Fruit fly (Drosophila melanogaster) whole organism, embryonic: ENCODE results near the gene ABCB7.

Experiments used
- Adf1 ChIP-seq: fragments of 200-800 bp; sonication (Bioruptor generic); IDR thresholded peaks from 2 replicates; pipeline ENCODE4 v1.3.6; 2022; ENCODE audit warnings: missing biosample characterization, missing genetic modification characterization
- Asciz ChIP-seq: fragments of 200-800 bp; sonication (Bioruptor generic); optimal IDR thresholded peaks from 2 replicates; lab custom pipeline; 2017; ENCODE audit warnings: missing biosample characterization, mild to moderate bottlenecking, missing genetic modification characterization, missing genetic modification reagents
- Atf6 ChIP-seq: fragments of 200-800 bp; sonication (Bioruptor generic); IDR thresholded peaks from 2 replicates; pipeline ENCODE4 v1.3.6; 2022; ENCODE audit warnings: missing biosample characterization, missing genetic modification characterization
- Bgb ChIP-seq: fragments of 200-800 bp; sonication (Bioruptor generic); IDR thresholded peaks from 2 replicates; pipeline ENCODE4 v1.3.6; 2022; ENCODE audit warnings: missing biosample characterization, missing genetic modification characterization; ENCODE audit not compliant: partially characterized antibody
- BtbVII ChIP-seq: fragments of 200-800 bp; sonication (Bioruptor generic); optimal IDR thresholded peaks from 3 replicates; lab custom pipeline; 2017; ENCODE audit warnings: missing biosample characterization, mild to moderate bottlenecking, missing genetic modification characterization
- CG10267 ChIP-seq: fragments of 200-800 bp; sonication (Bioruptor generic); optimal IDR thresholded peaks from 2 replicates; lab custom pipeline; 2018; ENCODE audit warnings: missing biosample characterization, mild to moderate bottlenecking, missing genetic modification characterization, moderate library complexity
- CG10321 ChIP-seq: fragments of 200-800 bp; sonication (Bioruptor generic); IDR thresholded peaks from 2 replicates; pipeline ENCODE4 v1.3.6; 2022; ENCODE audit warnings: missing biosample characterization, missing genetic modification characterization
- CG12236 ChIP-seq: fragments of 200-800 bp; sonication (Bioruptor generic); optimal IDR thresholded peaks from 2 replicates; lab custom pipeline; 2016; ENCODE audit warnings: missing biosample characterization, missing genetic modification characterization
- CG14050 ChIP-seq: fragments of 200-800 bp; sonication (Bioruptor generic); IDR thresholded peaks from 3 replicates; pipeline ENCODE4 v1.3.6; 2022; ENCODE audit warnings: missing biosample characterization, missing genetic modification characterization
- CG14667 ChIP-seq: fragments of 200-800 bp; sonication (Bioruptor generic); IDR thresholded peaks from 2 replicates; pipeline ENCODE4 v1.3.6; 2022; ENCODE audit warnings: missing biosample characterization, missing genetic modification characterization
- CG15269 ChIP-seq: fragments of 200-800 bp; sonication (Bioruptor generic); optimal IDR thresholded peaks from 2 replicates; lab custom pipeline; 2018; ENCODE audit warnings: missing biosample characterization, mild to moderate bottlenecking, missing genetic modification characterization, moderate library complexity
- CG15601 ChIP-seq: fragments of 200-800 bp; sonication (Bioruptor generic); optimal IDR thresholded peaks from 3 replicates; lab custom pipeline; 2019; ENCODE audit warnings: missing biosample characterization, mild to moderate bottlenecking, missing genetic modification characterization, moderate library complexity
- CG16779 ChIP-seq: fragments of 200-800 bp; sonication (Bioruptor generic); IDR thresholded peaks from 2 replicates; pipeline ENCODE4 v1.3.6; 2022; ENCODE audit warnings: missing biosample characterization, missing genetic modification characterization
- CG18011 ChIP-seq: fragments of 200-800 bp; sonication (Bioruptor generic); optimal IDR thresholded peaks from 2 replicates; lab custom pipeline; 2017; ENCODE audit warnings: missing biosample characterization, missing genetic modification characterization, mild to moderate bottlenecking, moderate library complexity, missing genotype
- CG18262 ChIP-seq: fragments of 200-800 bp; optimal IDR thresholded peaks from 3 replicates; lab custom pipeline; 2019; ENCODE audit warnings: missing biosample characterization, mild to moderate bottlenecking, missing genetic modification characterization, moderate library complexity
- CG18476 ChIP-seq: fragments of 200-800 bp; sonication (Bioruptor generic); optimal IDR thresholded peaks from 2 replicates; lab custom pipeline; 2016; ENCODE audit warnings: missing biosample characterization, mild to moderate bottlenecking, missing genetic modification characterization
- CG18599 ChIP-seq: fragments of 200-800 bp; sonication (Bioruptor generic); optimal IDR thresholded peaks from 3 replicates; lab custom pipeline; 2017; ENCODE audit warnings: missing biosample characterization, missing genetic modification characterization, mild to moderate bottlenecking, moderate library complexity, missing genetic modification reagents
- CG18619 ChIP-seq: fragments of 200-800 bp; sonication (Bioruptor generic); optimal IDR thresholded peaks from 3 replicates; lab custom pipeline; 2017; ENCODE audit warnings: missing biosample characterization, mild to moderate bottlenecking, missing genetic modification characterization
- CG2712 ChIP-seq: fragments of 200-800 bp; optimal IDR thresholded peaks from 3 replicates; lab custom pipeline; 2019; ENCODE audit warnings: missing biosample characterization, mild to moderate bottlenecking, missing genetic modification characterization, moderate library complexity
- CG5245 ChIP-seq: fragments of 200-800 bp; sonication (Bioruptor generic); optimal IDR thresholded peaks from 3 replicates; lab custom pipeline; 2016; ENCODE audit warnings: missing biosample characterization, missing genetic modification characterization
- CG7745 ChIP-seq: fragments of 200-800 bp; sonication (Bioruptor generic); optimal IDR thresholded peaks from 2 replicates; lab custom pipeline; 2018; ENCODE audit warnings: missing biosample characterization, mild to moderate bottlenecking, missing genetic modification characterization, moderate library complexity
- CG7786 ChIP-seq: fragments of 200-800 bp; sonication (Bioruptor generic); optimal IDR thresholded peaks from 2 replicates; lab custom pipeline; 2016; ENCODE audit warnings: missing biosample characterization, missing genetic modification characterization
- Camta ChIP-seq: fragments of 200-800 bp; sonication (Bioruptor generic); optimal IDR thresholded peaks from 2 replicates; lab custom pipeline; 2016; ENCODE audit warnings: missing biosample characterization, missing genetic modification characterization
- CoRest ChIP-seq: fragments of 200-800 bp; sonication (Bioruptor generic); optimal IDR thresholded peaks from 3 replicates; lab custom pipeline; 2018; ENCODE audit warnings: missing biosample characterization, mild to moderate bottlenecking, missing genetic modification characterization, moderate library complexity
- Dip2 ChIP-seq: fragments of 200-800 bp; sonication (Bioruptor generic); IDR thresholded peaks from 2 replicates; pipeline ENCODE4 v1.3.6; 2022; ENCODE audit warnings: missing biosample characterization, missing genetic modification characterization
- H15 ChIP-seq: fragments of 200-800 bp; sonication (Bioruptor generic); IDR thresholded peaks from 3 replicates; pipeline ENCODE4 v1.3.6; 2022; ENCODE audit warnings: missing biosample characterization, missing genetic modification characterization
- Hand ChIP-seq: fragments of 200-800 bp; sonication (Bioruptor generic); optimal IDR thresholded peaks from 2 replicates; lab custom pipeline; 2017; ENCODE audit warnings: mild to moderate bottlenecking, missing biosample characterization, missing genetic modification reagents, missing genetic modification characterization
- HmgD ChIP-seq: fragments of 200-800 bp; sonication (Bioruptor generic); optimal IDR thresholded peaks from 3 replicates; lab custom pipeline; 2016; ENCODE audit warnings: missing biosample characterization, missing genetic modification characterization
- Optix ChIP-seq: fragments of 200-800 bp; sonication (Bioruptor generic); IDR thresholded peaks from 3 replicates; pipeline ENCODE4 v1.3.6; 2022; ENCODE audit warnings: missing biosample characterization, missing genetic modification characterization
- Poxn ChIP-seq: fragments of 200-800 bp; sonication (Bioruptor generic); IDR thresholded peaks from 2 replicates; pipeline ENCODE4 v1.3.6; 2022; ENCODE audit warnings: missing biosample characterization, missing genetic modification characterization
- Spps ChIP-seq: fragments of 200-800 bp; sonication (Bioruptor generic); optimal IDR thresholded peaks from 2 replicates; lab custom pipeline; 2018; ENCODE audit warnings: missing biosample characterization, mild to moderate bottlenecking, missing genetic modification characterization
- abd-A ChIP-seq: fragments of 200-800 bp; sonication (Bioruptor generic); optimal IDR thresholded peaks from 3 replicates; lab custom pipeline; 2019; ENCODE audit warnings: missing biosample characterization, mild to moderate bottlenecking, missing genetic modification characterization, moderate library complexity
- al ChIP-seq: fragments of 200-800 bp; sonication (Bioruptor generic); IDR thresholded peaks from 2 replicates; pipeline ENCODE4 v1.3.6; 2022; ENCODE audit warnings: missing biosample characterization, missing genetic modification characterization
- caup ChIP-seq: fragments of 200-800 bp; sonication (Bioruptor generic); optimal IDR thresholded peaks from 3 replicates; lab custom pipeline; 2017; ENCODE audit warnings: missing biosample characterization, mild to moderate bottlenecking, missing genetic modification characterization, moderate library complexity; ENCODE audit not compliant: severe bottlenecking
- crp ChIP-seq, 2 experiments: fragments of 200-800 bp; sonication (Bioruptor generic); optimal IDR thresholded peaks; 2 replicates in 1 of 2; 3 replicates in 1 of 2; lab custom pipeline; 2017; ENCODE audit warnings: missing biosample characterization in 2 of 2, missing genetic modification characterization in 2 of 2, mild to moderate bottlenecking in 1 of 2, moderate library complexity in 1 of 2
- disco-r ChIP-seq: fragments of 200-800 bp; sonication (Bioruptor generic); optimal IDR thresholded peaks from 2 replicates; lab custom pipeline; 2016; ENCODE audit warnings: missing biosample characterization, missing genetic modification characterization
- esg ChIP-seq: fragments of 200-800 bp; sonication (Bioruptor generic); conservative IDR thresholded peaks from 2 replicates; pipeline ENCODE4 v1.3.6; 2022; ENCODE audit warnings: missing biosample characterization, missing genetic modification characterization
- grau ChIP-seq: fragments of 200-800 bp; optimal IDR thresholded peaks from 3 replicates; lab custom pipeline; 2019; ENCODE audit warnings: missing biosample characterization, mild to moderate bottlenecking, missing genetic modification characterization, moderate library complexity
- kni ChIP-seq: fragments of 200-800 bp; sonication (Bioruptor generic); optimal IDR thresholded peaks from 3 replicates; lab custom pipeline; 2017; ENCODE audit warnings: mild to moderate bottlenecking, missing biosample characterization, missing genetic modification reagents, missing genetic modification characterization
- mam ChIP-seq: fragments of 200-800 bp; sonication (Bioruptor generic); optimal IDR thresholded peaks from 3 replicates; lab custom pipeline; 2016; ENCODE audit warnings: missing biosample characterization, missing genetic modification characterization
- otp ChIP-seq: fragments of 200-800 bp; sonication (Bioruptor generic); IDR thresholded peaks from 3 replicates; pipeline ENCODE4, ENCODE4 v1.3.6; 2022; ENCODE audit warnings: missing biosample characterization, missing genetic modification characterization
- peb ChIP-seq: fragments of 200-800 bp; sonication (Bioruptor generic); IDR thresholded peaks from 2 replicates; pipeline ENCODE4 v1.3.6; 2022; ENCODE audit warnings: missing biosample characterization, missing genetic modification characterization
- pho ChIP-seq: fragments of 200-800 bp; sonication (Bioruptor generic); optimal IDR thresholded peaks from 2 replicates; lab custom pipeline; 2016; ENCODE audit warnings: missing biosample characterization, missing genetic modification characterization
- ranshi ChIP-seq: fragments of 200-800 bp; sonication (Bioruptor generic); IDR thresholded peaks from 2 replicates; pipeline ENCODE4 v1.3.6; 2022; ENCODE audit warnings: missing biosample characterization, missing genetic modification characterization
- row ChIP-seq: fragments of 200-800 bp; sonication (Bioruptor generic); IDR thresholded peaks from 3 replicates; pipeline ENCODE4 v1.3.6; 2022; ENCODE audit warnings: missing biosample characterization, missing genetic modification characterization
- sens-2 ChIP-seq: fragments of 200-800 bp; sonication (Bioruptor generic); IDR thresholded peaks from 2 replicates; pipeline ENCODE4 v1.3.6; 2022; ENCODE audit warnings: missing biosample characterization, missing genetic modification characterization

ABCB7 gene

dm6 chr3L:1578391-1578948 is 39.7 kb upstream of the ABCB7 start (continued):
- TF ChIP-seq Bgb (GFP tag; lab: Robert Waterston, UW) (no peak), al (GFP tag; lab: Robert Waterston, UW) (peak; percentile 10; the same call in 1 of the 2 replicates)

- TF ChIP-seq Hand (GFP tag; lab: Kevin White, UChicago) (peak; percentile 40), esg (GFP tag; lab: Robert Waterston, UW) (no peak; the same call in 1 of the 2 replicates), Camta (GFP tag; lab: Kevin White, UChicago) (peak; percentile 73), crp (GFP tag; optimal IDR thresholded peaks at IDR 0.05; lab: Kevin White, UChicago) (peak in 1 of 2 experiments; percentile 27), Spps (tag; lab: Kevin White, UChicago) (peak; percentile 71), CG18619 (GFP tag; lab: Kevin White, UChicago) (peak; percentile 60), HmgD (GFP tag; lab: Kevin White, UChicago) (no peak), CG18011 (GFP tag; lab: Kevin White, UChicago) (peak; percentile 36), CG14050 (GFP tag; lab: Robert Waterston, UW) (peak; percentile 17; the same call in 1 of the 3 replicates), CG10267 (tag; lab: Kevin White, UChicago) (peak; percentile 44), CG16779 (no peak), abd-A (tag; lab: Kevin White, UChicago) (peak; percentile 79), otp (peak; percentile 75; the same call in 2 of the 3 replicates), BtbVII (GFP tag; lab: Kevin White, UChicago) (peak; percentile 53), Adf1 (GFP tag; lab: Robert Waterston, UW) (no peak; the same call in 1 of the 2 replicates), Dip2 (GFP tag; lab: Robert Waterston, UW) (no peak), mam (GFP tag; lab: Kevin White, UChicago) (peak; percentile 35), CG7745 (peak; percentile 79), CG14667 (GFP tag; lab: Robert Waterston, UW) (0 out of 2 replicates have a peak, but pooled peaks have one; percentile 12), CG15269 (tag; lab: Kevin White, UChicago) (peak; percentile 55), sens-2 (0 out of 2 replicates have a peak, but pooled peaks have one; percentile 40), CG2712 (tag; lab: Kevin White, UChicago) (peak; percentile 73), row (GFP tag; lab: Robert Waterston, UW) (peak; percentile 65), Optix (GFP tag; lab: Robert Waterston, UW) (peak; percentile 73; the same call in 1 of the 3 replicates), CG18262 (tag; lab: Kevin White, UChicago) (peak; percentile 78), CG10321 (GFP tag; lab: Robert Waterston, UW) (no peak), H15 (GFP tag; lab: Robert Waterston, UW) (no peak), CG18599 (GFP tag; lab: Kevin White, UChicago) (peak; percentile 72), pho (GFP tag; lab: Kevin White, UChicago) (peak; percentile 31), peb (GFP tag; lab: Robert Waterston, UW) (no peak), CG5245 (GFP tag; lab: Kevin White, UChicago) (no peak), CG18476 (GFP tag; lab: Kevin White, UChicago) (peak; percentile 38), Atf6 (GFP tag; lab: Robert Waterston, UW) (peak; percentile 51; the same call in 1 of the 2 replicates), disco-r (GFP tag; lab: Kevin White, UChicago) (peak; percentile 30), CoRest (tag; lab: Kevin White, UChicago) (peak; percentile 64), CG15601 (tag; lab: Kevin White, UChicago) (peak; percentile 83), kni (peak; percentile 97), caup (peak; percentile 28), CG12236 (GFP tag; lab: Kevin White, UChicago) (peak; percentile 48), ranshi (peak; percentile 37), grau (tag; lab: Kevin White, UChicago) (peak; percentile 95), Asciz (GFP tag; lab: Kevin White, UChicago) (peak; percentile 92), Poxn (no peak), CG7786 (peak; percentile 46)
These were observed 38.9 kb upstream of the ABCB7 start for dm6 chr3L:1579169-1579853.
